Worm (Caenorhabditis elegans): ENCODE data around the gene C29F5.8.

DNA sequence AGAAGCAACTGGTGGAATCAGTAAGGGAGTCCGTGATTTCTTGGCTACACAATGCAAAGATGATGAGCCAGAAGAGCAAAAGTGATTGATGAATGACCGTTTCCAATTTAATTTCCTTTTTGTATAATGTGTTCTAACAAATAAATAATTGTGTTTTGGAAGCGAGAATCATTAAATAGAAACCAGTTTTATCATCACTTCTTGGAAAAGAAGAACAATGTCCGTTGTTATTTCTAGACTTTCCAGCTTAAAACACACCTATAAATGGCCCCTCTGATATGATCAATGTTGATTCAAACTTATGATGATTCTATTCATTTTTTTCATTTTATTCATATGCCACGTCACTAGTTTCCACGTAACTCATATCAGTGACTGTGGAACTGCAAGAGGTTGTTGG lies at the start of gene C29F5.8:
- no peak for TF ChIP-seq nfya-1 (tag; optimal IDR thresholded peaks at IDR 0.05; ENCODE audit: borderline replicate concordance, insufficient read depth)
- TF ChIP-seq ets-4 (GFP tag; optimal IDR thresholded peaks at IDR 0.05), result no peak
- no peak for TF ChIP-seq snpc-3.4 (tag; optimal IDR thresholded peaks at IDR 0.05)
- TF ChIP-seq ceh-79 (tag; optimal IDR thresholded peaks at IDR 0.05), result no peak
- TF ChIP-seq K11D2.4 (GFP tag; IDR thresholded peaks at IDR 0.05), result no peak
- no peak for TF ChIP-seq nhr-80 (tag; optimal IDR thresholded peaks at IDR 0.05)
- TF ChIP-seq akir-1 (GFP tag; optimal IDR thresholded peaks at IDR 0.05), result no peak
- no peak for TF ChIP-seq madf-8 (GFP tag; conservative IDR thresholded peaks at IDR 0.05)
- TF ChIP-seq lsy-27 (tag; optimal IDR thresholded peaks at IDR 0.05; ENCODE audit: borderline replicate concordance, insufficient read depth), result no peak
- TF ChIP-seq F49E8.2 (tag; optimal IDR thresholded peaks at IDR 0.05; ENCODE audit: insufficient read depth), result no peak

Measured in whole organism, young adult.